Worm (Caenorhabditis elegans) whole organism, L2 larva: ENCODE results near the gene rad-54.L2.

Experiments
- C34F6.9 ChIP-seq: fragments of 150-350 bp; optimal IDR thresholded peaks from 2 replicates; lab custom pipeline; 2014; ENCODE audit warnings: missing biosample characterization, missing genetic modification characterization
- F13H6.1 ChIP-seq: sonication (generic microtip); optimal IDR thresholded peaks from 2 replicates; lab custom pipeline; 2016; ENCODE audit warnings: missing genetic modification characterization, missing compliant biosample characterization
- alr-1 ChIP-seq: fragments of 150-350 bp; optimal IDR thresholded peaks from 2 replicates; lab custom pipeline; 2014; ENCODE audit warnings: missing biosample characterization, missing genetic modification characterization
- blmp-1 ChIP-seq: sonication (generic microtip); optimal IDR thresholded peaks from 2 replicates; lab custom pipeline; 2017; ENCODE audit warnings: missing genetic modification characterization, mild to moderate bottlenecking, missing compliant biosample characterization, antibody characterized with exemption, moderate library complexity; ENCODE audit not compliant: insufficient read depth
- ceh-16 ChIP-seq: fragments of 150-350 bp; optimal IDR thresholded peaks from 2 replicates; lab custom pipeline; 2014; ENCODE audit warnings: missing biosample characterization, missing genetic modification characterization
- ceh-82 ChIP-seq: fragments of 150-350 bp; optimal IDR thresholded peaks from 2 replicates; lab custom pipeline; 2014; ENCODE audit warnings: missing biosample characterization, missing genetic modification characterization
- crh-2 ChIP-seq: sonication (generic microtip); optimal IDR thresholded peaks from 2 replicates; lab custom pipeline; 2017; ENCODE audit warnings: missing biosample characterization, missing genetic modification characterization
- egl-27 ChIP-seq: sonication (generic microtip); optimal IDR thresholded peaks from 3 replicates; lab custom pipeline; 2017; ENCODE audit warnings: missing biosample characterization, missing genetic modification reagents, missing genetic modification characterization
- elt-1 ChIP-seq: fragments of 150-350 bp; optimal IDR thresholded peaks from 2 replicates; lab custom pipeline; 2014; ENCODE audit warnings: missing biosample characterization, missing genetic modification characterization
- elt-3 ChIP-seq: sonication (generic microtip); optimal IDR thresholded peaks from 2 replicates; lab custom pipeline; 2017; ENCODE audit warnings: missing biosample characterization, missing genetic modification characterization
- fos-1 ChIP-seq: fragments of 150-350 bp; optimal IDR thresholded peaks from 2 replicates; lab custom pipeline; 2014; ENCODE audit warnings: missing biosample characterization, missing genetic modification characterization
- gmeb-1 ChIP-seq: fragments of 150-350 bp; optimal IDR thresholded peaks from 2 replicates; lab custom pipeline; 2014; ENCODE audit warnings: missing biosample characterization, missing genetic modification characterization
- lin-11 ChIP-seq: fragments of 150-350 bp; sonication (generic microtip); optimal IDR thresholded peaks from 2 replicates; lab custom pipeline; 2014; ENCODE audit warnings: missing biosample characterization, missing genetic modification characterization, inconsistent platforms, mixed read lengths
- lsy-2 ChIP-seq, 2 experiments: fragments of 150-350 bp in 1 of 2; sonication (generic microtip) in 1 of 2; optimal IDR thresholded peaks; 2 replicates each; lab custom pipeline; 2014 to 2017; ENCODE audit warnings: missing biosample characterization in 2 of 2, missing genetic modification characterization in 2 of 2
- mbf-1 ChIP-seq: sonication (generic microtip); optimal IDR thresholded peaks from 2 replicates; lab custom pipeline; 2017; ENCODE audit warnings: missing biosample characterization, missing genetic modification characterization
- mdl-1 ChIP-seq, 2 experiments: fragments of 150-350 bp in 1 of 2; sonication (generic microtip) in 1 of 2; optimal IDR thresholded peaks; 2 replicates each; lab custom pipeline; 2017; ENCODE audit warnings: missing biosample characterization in 2 of 2, missing genetic modification characterization in 2 of 2
- nhr-10 ChIP-seq: sonication (generic microtip); optimal IDR thresholded peaks from 2 replicates; lab custom pipeline; 2017; ENCODE audit warnings: missing biosample characterization, missing genetic modification characterization
- nhr-11 ChIP-seq: fragments of 150-350 bp; optimal IDR thresholded peaks from 2 replicates; lab custom pipeline; 2014; ENCODE audit warnings: missing biosample characterization, missing genetic modification characterization
- nhr-12 ChIP-seq: fragments of 150-350 bp; optimal IDR thresholded peaks from 2 replicates; lab custom pipeline; 2014; ENCODE audit warnings: missing biosample characterization, missing genetic modification characterization
- nhr-129 ChIP-seq: fragments of 150-350 bp; optimal IDR thresholded peaks from 2 replicates; lab custom pipeline; 2014; ENCODE audit warnings: missing biosample characterization, missing genetic modification characterization
- nhr-237 ChIP-seq: fragments of 150-350 bp; optimal IDR thresholded peaks from 2 replicates; lab custom pipeline; 2014; ENCODE audit warnings: missing biosample characterization, missing genetic modification characterization
- nhr-25 ChIP-seq: fragments of 150-350 bp; sonication (generic microtip); optimal IDR thresholded peaks from 3 replicates; lab custom pipeline; 2014; ENCODE audit warnings: missing biosample characterization, missing genetic modification characterization
- nhr-6 ChIP-seq: fragments of 150-350 bp; optimal IDR thresholded peaks from 2 replicates; lab custom pipeline; 2014; ENCODE audit warnings: missing biosample characterization, missing genetic modification characterization
- peb-1 ChIP-seq: fragments of 150-350 bp; optimal IDR thresholded peaks from 2 replicates; lab custom pipeline; 2014; ENCODE audit warnings: missing biosample characterization, missing genetic modification characterization
- sem-4 ChIP-seq: fragments of 150-350 bp; optimal IDR thresholded peaks from 2 replicates; lab custom pipeline; 2014; ENCODE audit warnings: missing biosample characterization, missing genetic modification reagents, missing genetic modification characterization
- skn-1 ChIP-seq: sonication (generic microtip); optimal IDR thresholded peaks from 2 replicates; lab custom pipeline; 2017; ENCODE audit warnings: missing biosample characterization, missing genetic modification characterization
- sma-3 ChIP-seq: sonication (generic microtip); optimal IDR thresholded peaks from 2 replicates; lab custom pipeline; 2016; ENCODE audit warnings: missing genetic modification reagents, missing genetic modification characterization, missing compliant biosample characterization
- sma-9 ChIP-seq, 2 experiments: fragments of 150-350 bp in 1 of 2; sonication (generic microtip) in 1 of 2; optimal IDR thresholded peaks; 2 replicates each; lab custom pipeline; 2014 to 2016; ENCODE audit warnings: missing genetic modification characterization in 2 of 2, mild to moderate bottlenecking in 1 of 2, missing biosample characterization in 1 of 2, missing compliant biosample characterization in 1 of 2, missing genetic modification reagents in 1 of 2, moderate library complexity in 1 of 2
- snpc-4 ChIP-seq: fragments of 150-350 bp; optimal IDR thresholded peaks from 2 replicates; lab custom pipeline; 2014; ENCODE audit warnings: missing biosample characterization, missing genetic modification characterization
- unc-39 ChIP-seq: fragments of 150-350 bp; optimal IDR thresholded peaks from 2 replicates; lab custom pipeline; 2014; ENCODE audit warnings: missing biosample characterization, missing genetic modification characterization
- unc-55 ChIP-seq: fragments of 150-350 bp; sonication (generic microtip); optimal IDR thresholded peaks from 3 replicates; lab custom pipeline; 2014; ENCODE audit warnings: missing biosample characterization, missing genetic modification reagents, missing genetic modification characterization
- unc-62 ChIP-seq: fragments of 150-350 bp; optimal IDR thresholded peaks from 2 replicates; lab custom pipeline; 2014; ENCODE audit warnings: missing biosample characterization, missing genetic modification reagents, missing genetic modification characterization
- ztf-1 ChIP-seq: fragments of 200-800 bp; sonication (Bioruptor generic); conservative IDR thresholded peaks from 2 replicates; pipeline ENCODE4 v1.3.6; 2022; ENCODE audit warnings: missing genetic modification characterization, missing compliant biosample characterization
- ztf-4 ChIP-seq: fragments of 150-350 bp; optimal IDR thresholded peaks from 2 replicates; lab custom pipeline; 2014; ENCODE audit warnings: missing biosample characterization, missing genetic modification characterization

Gene rad-54.L2

ce11 chrIV:8867562-8867961 is 26.3 kb upstream of the rad-54.L2 start:
- no peak for TF ChIP-seq elt-3 (tag; lab: Kevin White, UChicago)
- peak; percentile 23 for TF ChIP-seq fos-1 (tag; lab: Kevin White, UChicago)
- peak; percentile 44 for TF ChIP-seq sma-9 (GFP tag; optimal IDR thresholded peaks at IDR 0.05; lab: Kevin White, UChicago)
- TF ChIP-seq sma-9 (tag; optimal IDR thresholded peaks at IDR 0.05; lab: Kevin White, UChicago), result no peak
- TF ChIP-seq crh-2, result peak; percentile 6
- peak in 1 of 2 experiments; percentile 10 for TF ChIP-seq lsy-2 (tag; optimal IDR thresholded peaks at IDR 0.05; lab: Kevin White, UChicago)
- TF ChIP-seq ceh-82, result no peak

ce11 chrIV:8869624-8870023 is 24.3 kb upstream of the rad-54.L2 start, which contains the start of gene npp-23:
Gene npp-23, minus strand, starts transcription at chrIV:8869679.
- TF ChIP-seq crh-2 (no peak), sma-3 (GFP tag; lab: Kevin White, UChicago) (peak; percentile 20), gmeb-1 (tag; lab: Kevin White, UChicago) (peak; percentile 94), egl-27 (tag; lab: Kevin White, UChicago) (no peak), snpc-4 (peak; percentile 12)

ce11 chrIV:8872958-8873357 is 20.9 kb upstream of the rad-54.L2 start, which contains the start of gene C09G9.3:
Gene C09G9.3, minus strand, starts transcription at chrIV:8873058.
- TF ChIP-seq ztf-1 (GFP tag; lab: Robert Waterston, UW), result no peak
- no peak for TF ChIP-seq nhr-12
- no peak for TF ChIP-seq egl-27 (tag; lab: Kevin White, UChicago)
- no peak for TF ChIP-seq elt-1 (tag; lab: Kevin White, UChicago)
- no peak for TF ChIP-seq blmp-1 (tag; lab: Kevin White, UChicago)
- TF ChIP-seq mbf-1 (tag; lab: Kevin White, UChicago), result no peak
- no peak for TF ChIP-seq F13H6.1 (tag; lab: Kevin White, UChicago)

ce11 chrIV:8873847-8874246 is 20.0 kb upstream of the rad-54.L2 start, which contains the start of gene hdl-2:
Gene hdl-2, plus strand, starts transcription at chrIV:8874147.
- TF ChIP-seq nhr-6 (no peak), ceh-16 (tag; lab: Kevin White, UChicago) (no peak), unc-55 (no peak), gmeb-1 (tag; lab: Kevin White, UChicago) (no peak), skn-1 (no peak), elt-3 (tag; lab: Kevin White, UChicago) (no peak), mdl-1 (tag; optimal IDR thresholded peaks at IDR 0.05; lab: Kevin White, UChicago) (no peak), unc-39 (tag; lab: Kevin White, UChicago) (no peak), sma-9 (GFP tag; optimal IDR thresholded peaks at IDR 0.05; lab: Kevin White, UChicago) (no peak), sma-9 (tag; optimal IDR thresholded peaks at IDR 0.05; lab: Kevin White, UChicago) (no peak), peb-1 (tag; lab: Kevin White, UChicago) (no peak), sem-4 (no peak)

DNA sequence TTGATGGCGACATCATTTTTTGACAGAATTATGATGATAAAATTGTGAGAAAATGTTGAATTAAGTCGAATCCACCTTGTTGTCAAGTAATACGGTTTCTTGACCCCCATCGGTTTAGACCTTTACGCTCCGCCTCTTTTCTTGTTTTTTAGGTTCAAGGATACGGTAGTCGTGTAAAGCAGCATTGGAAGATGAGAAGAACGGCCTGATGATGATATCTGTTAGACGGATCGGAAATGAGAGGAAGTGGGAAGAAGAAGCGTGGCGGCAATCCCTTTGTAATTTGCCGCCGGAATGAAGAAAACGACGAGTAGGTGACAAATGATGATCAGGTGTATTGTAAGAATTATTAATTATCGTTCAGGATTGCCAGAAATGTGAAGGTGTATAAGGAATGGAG is 14.1 kb upstream of the rad-54.L2 start, which contains the start of gene npax-4:
npax-4 (minus strand) TSS at position 101 of the 400 bp plus-strand sequence.
- TF ChIP-seq skn-1 (no peak), nhr-25 (tag; lab: Kevin White, UChicago) (no peak), nhr-12 (no peak), ceh-82 (no peak), mbf-1 (tag; lab: Kevin White, UChicago) (no peak), crh-2 (no peak), nhr-11 (no peak), lsy-2 (tag; optimal IDR thresholded peaks at IDR 0.05; lab: Kevin White, UChicago) (no peak), C34F6.9 (tag; lab: Kevin White, UChicago) (no peak), lin-11 (no peak), peb-1 (tag; lab: Kevin White, UChicago) (no peak)
- TF ChIP-seq, all 48 proteins: peak for 0

DNA sequence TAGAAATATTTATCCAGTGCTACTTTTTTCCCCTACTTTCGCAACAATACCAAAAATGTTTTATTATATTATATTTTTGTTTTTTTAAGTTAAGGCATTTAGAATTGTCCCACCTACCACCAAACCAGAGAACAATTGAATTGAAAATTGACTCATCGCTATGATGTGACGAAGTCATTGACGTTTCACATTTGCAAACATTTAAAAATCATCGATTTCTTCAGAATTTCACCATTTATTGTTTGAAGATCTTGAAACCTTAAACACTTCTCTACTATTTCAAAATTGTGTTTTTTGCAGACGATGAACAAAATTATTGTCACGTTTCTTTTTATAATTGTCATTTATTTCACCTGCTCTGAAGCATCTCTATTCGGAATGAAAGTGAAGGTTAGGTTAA is 12.7 kb upstream of the rad-54.L2 start, which contains the start of gene C09G9.8:
C09G9.8 (plus strand) TSS at position 301 of the 400 bp plus-strand sequence.
- TF ChIP-seq sma-9 (GFP tag; optimal IDR thresholded peaks at IDR 0.05; lab: Kevin White, UChicago) (no peak), sma-9 (tag; optimal IDR thresholded peaks at IDR 0.05; lab: Kevin White, UChicago) (no peak), egl-27 (tag; lab: Kevin White, UChicago) (no peak), alr-1 (tag; lab: Kevin White, UChicago) (no peak), ceh-82 (no peak), nhr-6 (no peak), mdl-1 (tag; optimal IDR thresholded peaks at IDR 0.05; lab: Kevin White, UChicago) (no peak), ztf-1 (GFP tag; lab: Robert Waterston, UW) (no peak), unc-62 (GFP tag; lab: Kevin White, UChicago) (no peak), sma-3 (GFP tag; lab: Kevin White, UChicago) (no peak), nhr-25 (tag; lab: Kevin White, UChicago) (no peak), nhr-10 (tag; lab: Kevin White, UChicago) (no peak), nhr-129 (tag; lab: Kevin White, UChicago) (no peak), ztf-4 (tag; lab: Kevin White, UChicago) (no peak), unc-55 (no peak), lin-11 (no peak), C34F6.9 (tag; lab: Kevin White, UChicago) (no peak), nhr-237 (tag; lab: Kevin White, UChicago) (no peak), nhr-12 (no peak)
